Worm (Caenorhabditis elegans) whole organism, mixed stage, embryonic: ENCODE measurements around the gene rpoa-12.
A peak's percentile ranks its signal among the peaks of the same experiment; 100 is the strongest.

Experiments
- M03D4.4 ChIP-seq: sonication (generic microtip); optimal IDR thresholded peaks from 2 replicates; lab custom pipeline; 2017; ENCODE audit warnings: mild to moderate bottlenecking, missing genetic modification characterization, missing compliant biosample characterization
- bed-3 ChIP-seq: fragments of 200-800 bp; sonication (Bioruptor generic); optimal IDR thresholded peaks from 3 replicates; lab custom pipeline; 2018; ENCODE audit warnings: mild to moderate bottlenecking, missing genetic modification characterization, moderate library complexity, missing compliant biosample characterization
- blmp-1 ChIP-seq: fragments of 150-350 bp; optimal IDR thresholded peaks from 2 replicates; lab custom pipeline; 2014; ENCODE audit warnings: missing biosample characterization, missing genetic modification characterization
- ceh-43 ChIP-seq: fragments of 200-800 bp; sonication (Bioruptor generic); optimal IDR thresholded peaks from 2 replicates; lab custom pipeline; 2018; ENCODE audit warnings: mild to moderate bottlenecking, missing genetic modification characterization, moderate library complexity, missing compliant biosample characterization
- ceh-83 ChIP-seq: fragments of 200-800 bp; sonication (Bioruptor generic); optimal IDR thresholded peaks from 2 replicates; lab custom pipeline; 2018; ENCODE audit warnings: mild to moderate bottlenecking, missing genetic modification characterization, missing compliant biosample characterization
- ces-1 ChIP-seq: fragments of 150-350 bp; optimal IDR thresholded peaks from 2 replicates; lab custom pipeline; 2014; ENCODE audit warnings: missing biosample characterization, missing genetic modification reagents, missing genetic modification characterization
- cnd-1 ChIP-seq: fragments of 200-800 bp; sonication (Bioruptor generic); optimal IDR thresholded peaks from 2 replicates; lab custom pipeline; 2018; ENCODE audit warnings: mild to moderate bottlenecking, missing genetic modification characterization, missing compliant biosample characterization
- drap-1 ChIP-seq: fragments of 200-800 bp; sonication (Bioruptor generic); optimal IDR thresholded peaks from 3 replicates; lab custom pipeline; 2018; ENCODE audit warnings: mild to moderate bottlenecking, missing genetic modification characterization, missing compliant biosample characterization
- elt-3 ChIP-seq: fragments of 150-350 bp; optimal IDR thresholded peaks from 2 replicates; lab custom pipeline; 2014; ENCODE audit warnings: missing biosample characterization, missing genetic modification characterization
- flh-1 ChIP-seq: fragments of 200-800 bp; sonication (Bioruptor generic); optimal IDR thresholded peaks from 2 replicates; lab custom pipeline; 2018; ENCODE audit warnings: mild to moderate bottlenecking, missing genetic modification characterization, moderate library complexity, missing compliant biosample characterization
- ham-2 ChIP-seq: fragments of 200-800 bp; sonication (Bioruptor generic); optimal IDR thresholded peaks from 2 replicates; lab custom pipeline; 2018; ENCODE audit warnings: mild to moderate bottlenecking, missing genetic modification characterization, missing compliant biosample characterization
- lin-13 ChIP-seq: fragments of 150-350 bp; optimal IDR thresholded peaks from 2 replicates; lab custom pipeline; 2014; ENCODE audit warnings: missing biosample characterization, missing genetic modification characterization
- lsy-2 ChIP-seq: fragments of 150-350 bp; optimal IDR thresholded peaks from 2 replicates; lab custom pipeline; 2014; ENCODE audit warnings: missing biosample characterization, missing genetic modification characterization
- mep-1 ChIP-seq: fragments of 150-350 bp; optimal IDR thresholded peaks from 2 replicates; lab custom pipeline; 2017; ENCODE audit warnings: missing biosample characterization, missing genetic modification reagents, missing genetic modification characterization, inconsistent platforms
- mls-2 ChIP-seq: sonication (generic microtip); optimal IDR thresholded peaks from 2 replicates; lab custom pipeline; 2016; ENCODE audit warnings: mild to moderate bottlenecking, missing genetic modification characterization, moderate library complexity, missing compliant biosample characterization
- nhr-237 ChIP-seq: fragments of 150-350 bp; optimal IDR thresholded peaks from 2 replicates; lab custom pipeline; 2014; ENCODE audit warnings: missing biosample characterization, missing genetic modification characterization
- nhr-28 ChIP-seq: fragments of 150-350 bp; optimal IDR thresholded peaks from 2 replicates; lab custom pipeline; 2014; ENCODE audit warnings: missing biosample characterization, missing genetic modification characterization
- nhr-76 ChIP-seq: sonication (generic microtip); optimal IDR thresholded peaks from 2 replicates; lab custom pipeline; 2017; ENCODE audit warnings: missing biosample characterization, missing genetic modification characterization
- pha-4 ChIP-seq: fragments of 150-350 bp; optimal IDR thresholded peaks from 2 replicates; lab custom pipeline; 2018; ENCODE audit warnings: missing biosample characterization, missing genetic modification reagents, missing genetic modification characterization
- sem-2 ChIP-seq: fragments of 200-800 bp; sonication (Bioruptor generic); optimal IDR thresholded peaks from 2 replicates; lab custom pipeline; 2018; ENCODE audit warnings: mild to moderate bottlenecking, missing genetic modification characterization, missing compliant biosample characterization
- snpc-4 ChIP-seq: fragments of 150-350 bp; optimal IDR thresholded peaks from 2 replicates; lab custom pipeline; 2014; ENCODE audit warnings: missing biosample characterization, missing genetic modification characterization
- tbx-8 ChIP-seq: fragments of 200-800 bp; sonication (Bioruptor generic); optimal IDR thresholded peaks from 2 replicates; lab custom pipeline; 2018; ENCODE audit warnings: mild to moderate bottlenecking, missing genetic modification characterization, moderate library complexity, missing compliant biosample characterization
- unc-120 ChIP-seq: sonication (generic microtip); optimal IDR thresholded peaks from 2 replicates; lab custom pipeline; 2017; ENCODE audit warnings: missing genetic modification characterization, missing compliant biosample characterization; ENCODE audit not compliant: poor library complexity, severe bottlenecking
- unc-39 ChIP-seq: fragments of 150-350 bp; optimal IDR thresholded peaks from 2 replicates; lab custom pipeline; 2014; ENCODE audit warnings: missing biosample characterization, missing genetic modification characterization
- unc-62 ChIP-seq: fragments of 150-350 bp; optimal IDR thresholded peaks from 2 replicates; lab custom pipeline; 2014; ENCODE audit warnings: missing biosample characterization, missing genetic modification reagents, missing genetic modification characterization
- zip-8 ChIP-seq: fragments of 150-350 bp; optimal IDR thresholded peaks from 2 replicates; lab custom pipeline; 2014; ENCODE audit warnings: missing biosample characterization, missing genetic modification characterization
- ztf-11 ChIP-seq: fragments of 150-350 bp; optimal IDR thresholded peaks from 2 replicates; lab custom pipeline; 2014; ENCODE audit warnings: missing biosample characterization, missing genetic modification characterization

rpoa-12 gene

DNA sequence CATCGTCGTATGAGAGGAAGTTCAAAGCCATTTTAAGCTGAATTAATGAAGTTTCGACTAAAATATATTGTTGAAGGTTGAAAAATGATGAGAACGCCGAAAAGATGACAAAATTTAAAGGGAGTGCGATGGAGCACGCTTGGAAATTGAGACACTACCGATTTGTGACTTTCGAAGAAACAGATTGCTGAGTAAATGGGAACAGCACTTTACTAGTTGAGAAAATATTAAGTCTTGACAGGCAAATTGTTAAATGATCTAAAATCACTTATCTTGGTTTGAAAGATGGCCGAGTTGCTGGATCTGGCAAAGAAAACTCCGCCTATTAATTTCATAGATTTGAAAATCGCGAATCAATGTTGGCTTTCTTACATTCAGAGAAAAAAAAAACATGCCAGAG, at the start of gene rpoa-12:
rpoa-12 (minus strand) TSS at position 37 of the 400 bp plus-strand sequence.
- TF ChIP-seq drap-1 (peak; percentile 69), nhr-76 (no peak), nhr-237 (tag; lab: Kevin White, UChicago) (peak; percentile 16), sem-2 (GFP tag; lab: Kevin White, UChicago) (no peak), lin-13 (no peak), flh-1 (GFP tag; lab: Kevin White, UChicago) (no peak), unc-120 (tag; lab: Kevin White, UChicago) (no peak), nhr-28 (tag; lab: Kevin White, UChicago) (no peak), mep-1 (peak; percentile 21), pha-4 (tag; lab: Kevin White, UChicago) (no peak), ces-1 (GFP tag; lab: Kevin White, UChicago) (peak; percentile 41), unc-62 (GFP tag; lab: Kevin White, UChicago) (no peak), M03D4.4 (tag; lab: Kevin White, UChicago) (no peak)

DNA sequence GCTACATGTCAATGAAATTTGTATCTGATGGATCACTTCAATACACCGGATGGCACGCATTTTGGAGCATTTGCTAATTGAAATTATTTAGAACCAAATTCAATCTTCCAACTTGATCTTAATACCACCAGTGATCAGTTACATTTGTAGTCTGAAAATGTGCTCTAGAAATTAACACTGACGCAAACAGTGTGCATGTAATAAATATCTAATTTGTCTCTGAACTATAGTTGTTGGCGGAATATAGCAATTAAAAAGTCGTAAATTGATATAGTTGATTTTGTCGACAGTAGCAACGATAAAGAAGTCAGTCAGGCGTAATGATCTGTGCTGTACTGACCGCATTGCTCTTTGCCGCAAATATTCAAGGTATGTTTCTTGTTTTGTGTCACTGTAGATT, 49.1 kb upstream of the rpoa-12 start, which contains the start of gene clec-227:
clec-227 (plus strand) TSS at position 301 of the 400 bp plus-strand sequence.
- TF ChIP-seq sem-2 (GFP tag; lab: Kevin White, UChicago) (no peak), lin-13 (no peak), blmp-1 (tag; lab: Kevin White, UChicago) (no peak), lsy-2 (no peak), unc-39 (no peak), nhr-76 (no peak), M03D4.4 (tag; lab: Kevin White, UChicago) (no peak), ham-2 (no peak)

DNA sequence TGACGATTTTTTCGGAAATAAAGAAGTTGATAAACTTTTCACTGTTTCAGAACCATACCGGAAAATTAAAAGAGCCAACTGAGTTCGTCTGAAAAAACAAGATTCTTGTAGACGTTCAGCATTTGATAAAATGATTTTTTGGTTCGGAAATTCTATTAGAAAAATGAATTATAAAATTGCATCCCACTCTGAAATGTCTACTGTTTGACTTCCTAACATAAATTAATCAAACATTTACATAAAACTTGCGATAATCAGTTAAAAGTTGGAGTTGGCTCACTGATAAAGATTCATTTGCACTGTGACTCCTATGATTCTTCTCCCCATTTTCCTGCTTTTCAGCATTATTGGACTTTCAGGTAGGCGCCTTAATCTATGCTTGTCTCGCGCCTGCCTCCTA, 45.8 kb upstream of the rpoa-12 start, which contains the start of gene clec-57:
clec-57 (plus strand) TSS at position 301 of the 400 bp plus-strand sequence.
- TF ChIP-seq nhr-237 (tag; lab: Kevin White, UChicago): no peak
- TF ChIP-seq ces-1 (GFP tag; lab: Kevin White, UChicago): no peak
- TF ChIP-seq mls-2 (tag; lab: Kevin White, UChicago): no peak
- no peak for TF ChIP-seq snpc-4 (tag; lab: Kevin White, UChicago)
- no peak for TF ChIP-seq ztf-11 (tag; lab: Kevin White, UChicago)
- TF ChIP-seq ceh-43: no peak

DNA sequence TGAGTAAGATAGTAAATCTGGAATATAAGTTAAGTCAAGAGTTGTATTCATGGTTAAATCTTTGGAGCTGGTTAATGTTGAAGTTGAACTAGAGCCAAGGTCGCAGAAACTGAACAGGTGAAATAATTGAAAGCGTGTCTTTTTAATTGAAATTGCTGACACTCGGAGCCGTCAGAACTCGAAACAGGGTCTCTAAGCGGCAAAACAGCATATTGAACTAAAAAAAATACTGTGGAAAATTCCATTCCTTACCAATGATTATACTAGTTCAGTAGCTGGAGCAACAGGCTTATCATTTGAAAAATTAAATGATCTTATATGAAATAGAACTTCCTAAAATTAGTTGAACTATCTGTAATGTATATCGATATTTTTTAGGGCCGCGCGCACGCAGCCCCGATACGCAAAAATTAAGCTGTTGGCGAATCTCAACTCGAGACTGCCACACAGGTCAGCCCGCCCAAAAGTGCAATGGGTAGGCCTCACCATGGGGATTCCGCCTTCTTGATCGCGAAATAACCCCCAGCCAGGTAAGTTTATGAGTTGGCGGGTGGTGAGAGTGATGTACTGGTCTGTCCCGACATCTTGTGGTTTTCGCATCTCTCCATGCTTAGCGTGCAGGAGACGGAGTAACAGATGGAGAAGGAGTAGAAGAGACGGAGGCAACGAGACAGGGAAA, 45.2 kb upstream of the rpoa-12 start, which contains the start of gene srz-97:
srz-97 (minus strand) TSS at position 51 of the 679 bp plus-strand sequence.
- TF ChIP-seq flh-1 (GFP tag; lab: Kevin White, UChicago) (no peak), ceh-83 (peak; percentile 1), ztf-11 (tag; lab: Kevin White, UChicago) (no peak), ham-2 (no peak), unc-62 (GFP tag; lab: Kevin White, UChicago) (no peak), nhr-28 (tag; lab: Kevin White, UChicago) (no peak), cnd-1 (peak; percentile 64), drap-1 (peak; percentile 53)

DNA sequence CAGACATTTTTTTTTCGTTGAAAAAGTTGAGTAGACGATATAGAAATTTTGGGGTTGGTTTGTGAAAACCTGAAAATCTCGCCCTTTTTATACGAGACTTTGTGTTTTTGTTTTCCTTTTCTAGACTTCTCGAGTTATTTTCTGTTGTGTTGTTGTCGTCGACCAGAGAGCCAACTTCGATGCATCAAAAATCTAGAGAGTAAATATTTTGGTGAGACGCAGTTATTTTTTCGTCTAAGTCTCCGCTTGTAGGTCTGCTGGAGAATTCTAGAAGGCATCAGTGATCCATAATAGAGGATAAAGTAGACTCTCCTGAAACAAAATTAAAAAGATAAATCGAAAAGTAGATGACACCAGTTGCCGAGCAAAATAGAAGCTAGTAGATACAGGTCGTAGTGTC, 41.3 kb upstream of the rpoa-12 start, which contains the start of gene F08H9.4:
F08H9.4 (minus strand) TSS at position 61 of the 400 bp plus-strand sequence.
- TF ChIP-seq ces-1 (GFP tag; lab: Kevin White, UChicago) (no peak), elt-3 (tag; lab: Kevin White, UChicago) (no peak), M03D4.4 (tag; lab: Kevin White, UChicago) (no peak), zip-8 (tag; lab: Kevin White, UChicago) (no peak), cnd-1 (no peak), flh-1 (GFP tag; lab: Kevin White, UChicago) (no peak), bed-3 (no peak), nhr-76 (no peak), drap-1 (no peak), tbx-8 (GFP tag; lab: Kevin White, UChicago) (no peak)

DNA sequence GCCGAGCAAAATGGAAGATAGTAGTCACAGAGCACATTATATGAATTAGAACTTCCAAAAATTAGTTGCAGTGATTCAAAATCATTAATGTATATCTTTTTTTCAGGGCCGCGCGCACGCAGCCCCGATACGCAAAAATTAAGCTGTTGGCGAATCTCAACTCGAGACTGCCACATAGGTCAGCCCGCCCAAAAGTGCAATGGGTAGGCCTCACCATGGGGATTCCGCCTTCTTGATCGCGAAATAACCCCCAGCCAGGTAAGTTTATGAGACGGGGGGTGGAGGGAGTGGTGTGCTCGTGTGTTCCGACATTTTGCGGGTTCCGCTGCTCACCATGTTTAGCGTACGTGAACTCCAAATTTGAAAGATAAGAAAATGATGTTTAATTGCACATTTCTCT, 40.0 kb upstream of the rpoa-12 start, which contains the start of gene F08H9.3:
F08H9.3 (minus strand) TSS at position 252 of the 400 bp plus-strand sequence.
- TF ChIP-seq drap-1: peak; percentile 14
- peak; percentile 7 for TF ChIP-seq cnd-1
